Worm (Caenorhabditis elegans) whole organism, late embryonic: ENCODE data around the gene K11D12.12.

Source experiments
- C08G9.2 ChIP-seq: sonication (generic microtip); optimal IDR thresholded peaks from 2 replicates; lab custom pipeline; 2016; ENCODE audit warnings: mild to moderate bottlenecking, missing genetic modification characterization, moderate library complexity, missing compliant biosample characterization
- C38D4.7 ChIP-seq: fragments of 200-800 bp; sonication (Bioruptor generic); optimal IDR thresholded peaks from 2 replicates; lab custom pipeline; 2018; ENCODE audit warnings: mild to moderate bottlenecking, missing genetic modification characterization, moderate library complexity, missing compliant biosample characterization
- K09A11.1 ChIP-seq: sonication (generic microtip); optimal IDR thresholded peaks from 2 replicates; lab custom pipeline; 2017; ENCODE audit warnings: antibody characterized with exemption, mild to moderate bottlenecking, missing genetic modification characterization, missing compliant biosample characterization; ENCODE audit not compliant: insufficient read depth
- ama-1 ChIP-seq: fragments of 150-350 bp; optimal IDR thresholded peaks from 2 replicates; lab custom pipeline; 2014
- ceh-14 ChIP-seq: sonication (generic microtip); optimal IDR thresholded peaks from 2 replicates; lab custom pipeline; 2016; ENCODE audit warnings: missing genotype, missing genetic modification characterization, missing compliant biosample characterization
- ceh-18 ChIP-seq: sonication (generic microtip); optimal IDR thresholded peaks from 2 replicates; lab custom pipeline; 2016; ENCODE audit warnings: missing genetic modification characterization, missing compliant biosample characterization
- ceh-2 ChIP-seq: sonication (generic microtip); optimal IDR thresholded peaks from 2 replicates; lab custom pipeline; 2016; ENCODE audit warnings: missing genotype, missing genetic modification characterization, missing compliant biosample characterization
- ceh-22 ChIP-seq: sonication (generic microtip); optimal IDR thresholded peaks from 2 replicates; lab custom pipeline; 2017; ENCODE audit warnings: missing biosample characterization, missing genetic modification characterization
- ceh-24 ChIP-seq: sonication (generic microtip); optimal IDR thresholded peaks from 2 replicates; lab custom pipeline; 2016; ENCODE audit warnings: mild to moderate bottlenecking, missing genetic modification characterization, missing compliant biosample characterization
- ceh-30 ChIP-seq: fragments of 150-350 bp; optimal IDR thresholded peaks from 2 replicates; lab custom pipeline; 2014; ENCODE audit warnings: missing biosample characterization, missing genetic modification characterization
- ceh-31 ChIP-seq: sonication (generic microtip); optimal IDR thresholded peaks from 2 replicates; lab custom pipeline; 2016; ENCODE audit warnings: missing genetic modification characterization, missing compliant biosample characterization
- ceh-34 ChIP-seq: sonication (generic microtip); optimal IDR thresholded peaks from 2 replicates; lab custom pipeline; 2016; ENCODE audit warnings: mild to moderate bottlenecking, missing genetic modification characterization, missing compliant biosample characterization
- ceh-45 ChIP-seq: fragments of 200-800 bp; sonication (Bioruptor generic); IDR thresholded peaks from 2 replicates; pipeline ENCODE4 v1.3.6; 2022; ENCODE audit warnings: missing genetic modification reagents, missing genetic modification characterization, missing compliant biosample characterization
- dmd-4 ChIP-seq: sonication (generic microtip); optimal IDR thresholded peaks from 2 replicates; lab custom pipeline; 2016; ENCODE audit warnings: borderline replicate concordance, missing genetic modification characterization, missing compliant biosample characterization
- elt-2 ChIP-seq: sonication (generic microtip); optimal IDR thresholded peaks from 2 replicates; lab custom pipeline; 2016; ENCODE audit warnings: missing genetic modification reagents, missing genetic modification characterization, missing compliant biosample characterization
- elt-4 ChIP-seq: sonication (generic microtip); optimal IDR thresholded peaks from 2 replicates; lab custom pipeline; 2016; ENCODE audit warnings: missing genetic modification characterization, missing compliant biosample characterization
- gmeb-2 ChIP-seq: sonication (generic microtip); optimal IDR thresholded peaks from 2 replicates; lab custom pipeline; 2016; ENCODE audit warnings: missing genetic modification characterization, inconsistent platforms, missing compliant biosample characterization
- hlh-6 ChIP-seq: sonication (generic microtip); optimal IDR thresholded peaks from 2 replicates; lab custom pipeline; 2016; ENCODE audit warnings: missing genotype, missing genetic modification characterization, missing compliant biosample characterization
- nhr-232 ChIP-seq: sonication (generic microtip); optimal IDR thresholded peaks from 2 replicates; lab custom pipeline; 2016; ENCODE audit warnings: missing genetic modification characterization, missing compliant biosample characterization
- npax-4 ChIP-seq: sonication (generic microtip); optimal IDR thresholded peaks from 2 replicates; lab custom pipeline; 2016; ENCODE audit warnings: missing genetic modification characterization, missing compliant biosample characterization
- pag-3 ChIP-seq: sonication (generic microtip); optimal IDR thresholded peaks from 2 replicates; lab custom pipeline; 2016; ENCODE audit warnings: missing compliant biosample characterization, missing genetic modification characterization, borderline replicate concordance
- pax-1 ChIP-seq: fragments of 150-350 bp; optimal IDR thresholded peaks from 2 replicates; lab custom pipeline; 2014; ENCODE audit warnings: missing biosample characterization, missing genetic modification characterization
- pha-2 ChIP-seq: sonication (generic microtip); optimal IDR thresholded peaks from 2 replicates; lab custom pipeline; 2017; ENCODE audit warnings: mild to moderate bottlenecking, missing genetic modification characterization, missing compliant biosample characterization
- pros-1 ChIP-seq: fragments of 150-350 bp; optimal IDR thresholded peaks from 2 replicates; lab custom pipeline; 2014; ENCODE audit warnings: missing biosample characterization, missing genetic modification reagents, missing genetic modification characterization
- ref-2 ChIP-seq: sonication (generic microtip); optimal IDR thresholded peaks from 2 replicates; lab custom pipeline; 2016; ENCODE audit warnings: missing genetic modification characterization, missing compliant biosample characterization
- rnt-1 ChIP-seq: sonication (generic microtip); optimal IDR thresholded peaks from 2 replicates; lab custom pipeline; 2016; ENCODE audit warnings: missing genetic modification characterization, missing compliant biosample characterization
- sdc-2 ChIP-seq: sonication (generic microtip); optimal IDR thresholded peaks from 2 replicates; lab custom pipeline; 2016; ENCODE audit warnings: missing genotype, missing genetic modification characterization, missing compliant biosample characterization
- sox-2 ChIP-seq: fragments of 200-800 bp; sonication (Bioruptor generic); IDR thresholded peaks from 2 replicates; pipeline ENCODE4 v1.3.6; 2022; ENCODE audit warnings: missing genetic modification reagents, missing genetic modification characterization, missing compliant biosample characterization
- sox-4 ChIP-seq: sonication (generic microtip); optimal IDR thresholded peaks from 2 replicates; lab custom pipeline; 2017; ENCODE audit warnings: mild to moderate bottlenecking, missing genetic modification characterization, inconsistent platforms, missing compliant biosample characterization
- syd-9 ChIP-seq: sonication (generic microtip); optimal IDR thresholded peaks from 2 replicates; lab custom pipeline; 2016; ENCODE audit warnings: mild to moderate bottlenecking, missing genetic modification characterization, moderate library complexity, missing compliant biosample characterization
- tbx-2 ChIP-seq: sonication (generic microtip); optimal IDR thresholded peaks from 2 replicates; lab custom pipeline; 2016; ENCODE audit warnings: missing genetic modification characterization, missing compliant biosample characterization
- ttx-3 ChIP-seq: sonication (generic microtip); optimal IDR thresholded peaks from 2 replicates; lab custom pipeline; 2016; ENCODE audit warnings: missing genetic modification reagents, missing genetic modification characterization, missing compliant biosample characterization
- unc-42 ChIP-seq: sonication (generic microtip); optimal IDR thresholded peaks from 2 replicates; lab custom pipeline; 2016; ENCODE audit warnings: missing genotype, missing genetic modification characterization, missing compliant biosample characterization
- unc-55 ChIP-seq: sonication (generic microtip); optimal IDR thresholded peaks from 2 replicates; lab custom pipeline; 2017; ENCODE audit warnings: missing biosample characterization, missing genetic modification reagents, missing genetic modification characterization
- unc-86 ChIP-seq: sonication (generic microtip); optimal IDR thresholded peaks from 2 replicates; lab custom pipeline; 2016; ENCODE audit warnings: missing genetic modification characterization, missing compliant biosample characterization
- zip-5 ChIP-seq: sonication (generic microtip); optimal IDR thresholded peaks from 2 replicates; lab custom pipeline; 2016; ENCODE audit warnings: missing genetic modification characterization, missing compliant biosample characterization

The K11D12.12 gene

DNA sequence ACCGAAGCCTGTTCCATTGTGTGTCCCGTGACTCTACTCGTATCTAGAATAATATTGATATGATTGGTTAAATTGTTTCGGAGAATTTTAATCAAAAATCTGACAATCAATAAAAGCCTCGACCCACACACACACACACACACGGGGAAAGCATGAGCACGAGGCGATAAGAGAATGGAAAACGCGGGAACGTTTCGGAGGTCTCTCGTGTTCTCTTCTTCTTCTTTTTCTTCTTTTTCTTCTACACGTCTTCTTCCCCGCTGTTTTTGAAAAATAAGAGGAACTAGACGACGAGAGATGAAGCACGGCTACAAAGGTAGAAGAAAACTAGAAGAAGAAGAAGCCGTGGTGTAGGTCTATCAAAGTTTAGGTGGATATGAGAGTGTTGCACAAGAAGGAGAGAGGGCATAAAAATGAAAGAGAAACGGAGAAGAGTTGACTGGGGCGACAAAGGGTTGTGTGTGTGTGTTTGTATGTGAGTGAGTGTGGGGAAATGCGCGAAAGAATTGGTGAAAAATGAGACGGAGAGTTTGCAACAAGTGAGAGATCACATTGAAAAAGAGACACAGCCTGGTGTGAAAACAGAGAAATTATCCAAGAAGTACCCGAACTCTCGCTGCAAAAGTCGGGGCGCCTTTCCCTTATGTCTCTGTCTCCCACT lies 12.8 kb downstream of the K11D12.12 start, which contains the start of gene mlk-1 (continued):
- TF ChIP-seq nhr-232 (tag; lab: Kevin White, UChicago): no peak
- TF ChIP-seq ceh-31: peak; percentile 79
- no peak for TF ChIP-seq unc-55 (GFP tag; lab: Kevin White, UChicago)
- no peak for TF ChIP-seq ceh-45 (GFP tag; lab: Robert Waterston, UW)
- no peak for TF ChIP-seq rnt-1 (tag; lab: Kevin White, UChicago)
- TF ChIP-seq ceh-24 (tag; lab: Kevin White, UChicago): no peak
- TF ChIP-seq C08G9.2 (tag; lab: Kevin White, UChicago): no peak
- no peak for TF ChIP-seq hlh-6 (tag; lab: Kevin White, UChicago)
- TF ChIP-seq ceh-34: peak; percentile 58
- no peak for TF ChIP-seq ceh-2 (tag; lab: Kevin White, UChicago)
- no peak for TF ChIP-seq zip-5 (tag; lab: Kevin White, UChicago)
- no peak for TF ChIP-seq ttx-3 (tag; lab: Kevin White, UChicago)
- no peak for TF ChIP-seq sox-2 (GFP tag; lab: Robert Waterston, UW)
- TF ChIP-seq ceh-14: peak; percentile 57
- TF ChIP-seq sox-4 (tag; lab: Kevin White, UChicago): peak; percentile 4
- peak; percentile 30 for TF ChIP-seq tbx-2 (tag; lab: Kevin White, UChicago)
- TF ChIP-seq npax-4 (tag; lab: Kevin White, UChicago): no peak
- no peak for TF ChIP-seq unc-86 (tag; lab: Kevin White, UChicago)
- TF ChIP-seq syd-9: peak; percentile 17
- no peak for TF ChIP-seq K09A11.1
- TF ChIP-seq, all 69 proteins: peak for 12

DNA sequence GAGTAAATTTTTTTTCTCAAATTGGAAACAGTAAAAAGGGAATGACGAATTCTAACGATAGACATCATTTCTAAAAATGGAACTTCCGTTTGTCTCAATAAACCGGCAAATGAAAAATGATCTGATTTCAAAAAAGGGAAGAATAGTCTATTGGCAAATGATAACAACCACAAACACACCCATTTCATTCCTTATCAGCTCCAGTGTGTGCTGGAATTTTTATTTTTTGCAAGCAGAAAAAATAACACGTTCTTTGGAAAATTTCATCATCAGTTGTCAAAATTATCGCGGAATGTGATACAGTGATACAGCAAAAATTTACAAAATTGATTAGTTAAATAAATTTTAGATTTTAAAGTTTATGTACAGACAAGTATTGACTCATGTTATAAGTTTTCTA lies 15.3 kb downstream of the K11D12.12 start:
- peak; percentile 57 for TF ChIP-seq elt-2 (tag; lab: Kevin White, UChicago)
- TF ChIP-seq ceh-14: no peak

ce11 chrV:5069440-5069839 lies 17.4 kb downstream of the K11D12.12 start, which contains the start of gene Y58A7A.1:
TSS of gene Y58A7A.1 (minus strand) at chrV:5069540.
- no peak for TF ChIP-seq ceh-30 (tag; lab: Kevin White, UChicago)
- no peak for TF ChIP-seq ceh-18 (tag; lab: Kevin White, UChicago)
- TF ChIP-seq dmd-4: no peak
- TF ChIP-seq C38D4.7 (GFP tag; lab: Kevin White, UChicago): no peak
- TF ChIP-seq, all 69 proteins: peak for 0

DNA sequence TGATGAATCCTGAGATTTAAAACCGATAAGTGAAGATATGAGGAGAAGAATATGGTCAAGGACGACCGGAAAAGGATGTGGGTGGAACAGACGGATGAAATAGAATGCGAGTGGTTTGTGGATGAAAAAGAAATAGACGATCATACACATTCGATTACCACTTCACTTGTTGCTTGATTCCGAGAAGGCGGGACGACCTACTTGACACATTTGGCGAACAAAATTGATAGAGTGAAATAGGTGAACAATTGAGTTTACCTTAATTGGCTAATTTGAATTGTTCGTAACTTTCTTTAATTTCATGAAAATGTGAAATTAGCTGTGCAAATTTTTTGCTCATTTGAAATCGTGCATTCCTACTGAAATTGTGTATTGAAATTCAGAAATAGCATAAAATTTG lies 20.0 kb downstream of the K11D12.12 start, which contains the start of gene Y58A7A.2:
Y58A7A.2 (minus strand) TSS at position 101 of the 400 bp plus-strand sequence.
- TF ChIP-seq nhr-232 (tag; lab: Kevin White, UChicago) (no peak), dmd-4 (no peak), unc-42 (tag; lab: Kevin White, UChicago) (no peak), gmeb-2 (tag; lab: Kevin White, UChicago) (no peak), unc-86 (tag; lab: Kevin White, UChicago) (no peak), sdc-2 (tag; lab: Kevin White, UChicago) (no peak), ceh-22 (tag; lab: Kevin White, UChicago) (no peak), elt-4 (tag; lab: Kevin White, UChicago) (no peak), ama-1 (lab: Kevin White, UChicago) (no peak), pax-1 (no peak), pha-2 (no peak), ref-2 (no peak), syd-9 (no peak), ceh-45 (GFP tag; lab: Robert Waterston, UW) (no peak), pag-3 (no peak), ceh-34 (no peak), ceh-31 (no peak), pros-1 (tag; lab: Kevin White, UChicago) (no peak)
